Fruit fly (Drosophila melanogaster) whole organism, wandering third instar larva: ENCODE results near the gene mRRF2.

Source experiments
- Abd-B ChIP-seq: fragments of >200 bp; optimal IDR thresholded peaks from 2 replicates; lab custom pipeline; 2017; ENCODE audit warnings: missing biosample characterization, missing genetic modification characterization
- Hr78 ChIP-seq: fragments of >200 bp; optimal IDR thresholded peaks from 2 replicates; lab custom pipeline; 2017; ENCODE audit warnings: missing biosample characterization, missing genetic modification characterization
- Rel ChIP-seq, 2 experiments: fragments of 200-800 bp; sonication (Bioruptor generic) in 1 of 2; optimal IDR thresholded peaks; 2 replicates in 1 of 2; 3 replicates in 1 of 2; lab custom pipeline; 2016 to 2019; ENCODE audit warnings: mild to moderate bottlenecking in 2 of 2, missing biosample characterization in 2 of 2, missing genetic modification characterization in 2 of 2, moderate library complexity in 1 of 2
- Sp1 ChIP-seq: fragments of 200-800 bp; sonication (Bioruptor generic); optimal IDR thresholded peaks from 3 replicates; lab custom pipeline; 2019; ENCODE audit warnings: missing biosample characterization, mild to moderate bottlenecking, missing genetic modification characterization, moderate library complexity
- dmrt93B ChIP-seq: fragments of 200-800 bp; sonication (Bioruptor generic); optimal IDR thresholded peaks from 2 replicates; lab custom pipeline; 2018; ENCODE audit warnings: missing biosample characterization, mild to moderate bottlenecking, missing genetic modification characterization
- h ChIP-seq: fragments of 200-800 bp; sonication (Bioruptor generic); optimal IDR thresholded peaks from 3 replicates; lab custom pipeline; 2016; ENCODE audit warnings: missing biosample characterization, mild to moderate bottlenecking, missing genetic modification characterization
- jim ChIP-seq: fragments of 175-275, 200-325 bp; sonication (Bioruptor generic); optimal IDR thresholded peaks from 2 replicates; lab custom pipeline; 2016; ENCODE audit warnings: missing biosample characterization, mild to moderate bottlenecking, missing genetic modification characterization
- pan ChIP-seq: fragments of >200 bp; optimal IDR thresholded peaks from 2 replicates; lab custom pipeline; 2017
- tai ChIP-seq: sonication (Bioruptor generic); optimal IDR thresholded peaks from 2 replicates; lab custom pipeline; 2016; ENCODE audit warnings: missing biosample characterization, missing genetic modification characterization
- usp ChIP-seq: fragments of >200 bp; optimal IDR thresholded peaks from 2 replicates; lab custom pipeline; 2017; ENCODE audit warnings: missing biosample characterization, missing genetic modification characterization
- woc ChIP-seq: sonication (Bioruptor generic); optimal IDR thresholded peaks from 2 replicates; lab custom pipeline; 2016; ENCODE audit warnings: missing biosample characterization, mild to moderate bottlenecking, missing genetic modification characterization

DNA sequence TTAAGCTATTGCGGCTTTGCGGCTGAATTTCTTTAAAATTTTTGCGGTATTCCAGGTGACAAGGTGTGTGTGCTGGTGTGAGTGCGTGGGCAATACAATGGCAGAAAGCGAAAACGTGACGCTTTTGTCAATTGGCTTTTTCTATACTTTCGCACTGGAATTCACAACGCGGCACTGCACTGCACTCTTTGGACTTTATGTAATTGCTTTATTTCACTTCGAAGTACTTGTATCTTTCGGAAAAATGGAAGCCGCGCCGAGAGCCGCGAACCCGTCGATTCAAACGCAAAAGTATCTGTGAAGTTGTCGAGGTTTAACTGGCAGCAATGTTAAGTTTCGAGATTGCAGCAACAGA lies 12.8 kb downstream of the mRRF2 start:
- no peak for TF ChIP-seq h (GFP tag; lab: Kevin White, UChicago)
- no peak for TF ChIP-seq pan
- no peak for TF ChIP-seq Rel (GFP tag; optimal IDR thresholded peaks at IDR 0.05; lab: Kevin White, UChicago)
- TF ChIP-seq Rel (tag; optimal IDR thresholded peaks at IDR 0.05; lab: Kevin White, UChicago) = no peak
- no peak for TF ChIP-seq usp
- TF ChIP-seq Sp1 (GFP tag; lab: Kevin White, UChicago) = no peak
- no peak for TF ChIP-seq tai (GFP tag; lab: Kevin White, UChicago)
- TF ChIP-seq woc = no peak
- TF ChIP-seq Abd-B (GFP tag; lab: Kevin White, UChicago) = no peak
- no peak for TF ChIP-seq jim (GFP tag; lab: Kevin White, UChicago)
- TF ChIP-seq Hr78 (GFP tag; lab: Kevin White, UChicago) = no peak
- no peak for TF ChIP-seq dmrt93B (GFP tag; lab: Kevin White, UChicago)
